Worm (Caenorhabditis elegans) whole organism, L4 larva: ENCODE measurements around the gene Y54E2A.9.

Experiments
- F49E8.2 ChIP-seq: sonication (generic microtip); optimal IDR thresholded peaks from 2 replicates; lab custom pipeline; 2016; ENCODE audit warnings: missing compliant biosample characterization, mild to moderate bottlenecking, missing genetic modification characterization, borderline replicate concordance
- Y105C5A.15 ChIP-seq: fragments of 200-800 bp; sonication (Bioruptor generic); IDR thresholded peaks from 2 replicates; pipeline ENCODE4 v1.3.6; 2022; ENCODE audit warnings: missing genetic modification characterization, missing compliant biosample characterization
- Y48G9A.11 ChIP-seq: fragments of 200-800 bp; sonication (Bioruptor generic); IDR thresholded peaks from 2 replicates; pipeline ENCODE4 v1.3.6; 2022; ENCODE audit warnings: missing genetic modification reagents, missing genetic modification characterization, missing compliant biosample characterization
- attf-4 ChIP-seq: sonication (generic microtip); optimal IDR thresholded peaks from 3 replicates; lab custom pipeline; 2017; ENCODE audit warnings: missing biosample characterization, missing genetic modification characterization
- ceh-32 ChIP-seq: sonication (generic microtip); optimal IDR thresholded peaks from 2 replicates; lab custom pipeline; 2016; ENCODE audit warnings: mild to moderate bottlenecking, missing genetic modification characterization, missing compliant biosample characterization; ENCODE audit not compliant: poor library complexity
- ceh-82 ChIP-seq: sonication (generic microtip); optimal IDR thresholded peaks from 2 replicates; lab custom pipeline; 2017; ENCODE audit warnings: missing biosample characterization, missing genetic modification characterization
- ctbp-1 ChIP-seq: fragments of 200-800 bp; sonication (Bioruptor generic); IDR thresholded peaks from 2 replicates; pipeline ENCODE4 v1.3.6; 2022; ENCODE audit warnings: missing genetic modification reagents, missing genetic modification characterization, missing compliant biosample characterization
- daf-16 ChIP-seq, 3 experiments: sonication (generic microtip); optimal IDR thresholded peaks; 2 replicates each; lab custom pipeline; 2016 to 2017; ENCODE audit warnings: missing genetic modification characterization in 3 of 3, missing genetic modification reagents in 3 of 3, mild to moderate bottlenecking in 2 of 3, missing compliant biosample characterization in 2 of 3, missing biosample characterization in 1 of 3, moderate library complexity in 1 of 3
- dmd-8 ChIP-seq: fragments of 200-800 bp; sonication (Bioruptor generic); IDR thresholded peaks from 2 replicates; pipeline ENCODE4 v1.3.6; 2022; ENCODE audit warnings: missing genetic modification characterization, missing compliant biosample characterization
- fkh-10 ChIP-seq: fragments of 150-350 bp; optimal IDR thresholded peaks from 2 replicates; lab custom pipeline; 2014; ENCODE audit warnings: missing biosample characterization, missing genetic modification reagents, missing genetic modification characterization
- gei-8 ChIP-seq: fragments of 200-800 bp; sonication (Bioruptor generic); optimal IDR thresholded peaks from 2 replicates; lab custom pipeline; 2018; ENCODE audit warnings: mild to moderate bottlenecking, missing genetic modification characterization, missing compliant biosample characterization
- hlh-11 ChIP-seq: fragments of 200-800 bp; sonication (Bioruptor generic); optimal IDR thresholded peaks from 2 replicates; lab custom pipeline; 2018; ENCODE audit warnings: mild to moderate bottlenecking, missing genetic modification characterization, missing compliant biosample characterization
- hmg-1.1 ChIP-seq: fragments of 200-800 bp; sonication (Bioruptor generic); IDR thresholded peaks from 2 replicates; pipeline ENCODE4 v1.3.6; 2022; ENCODE audit warnings: missing genetic modification reagents, missing genetic modification characterization, missing compliant biosample characterization
- jun-1 ChIP-seq: fragments of 150-350 bp; optimal IDR thresholded peaks from 2 replicates; lab custom pipeline; 2014; ENCODE audit warnings: missing biosample characterization, missing genetic modification reagents, missing genetic modification characterization
- lim-7 ChIP-seq: fragments of 200-800 bp; sonication (Bioruptor generic); IDR thresholded peaks from 2 replicates; pipeline ENCODE4 v1.3.6; 2022; ENCODE audit warnings: missing genetic modification characterization, missing compliant biosample characterization
- lin-15B ChIP-seq: fragments of 150-350 bp; sonication (generic microtip); optimal IDR thresholded peaks from 3 replicates; lab custom pipeline; 2014; ENCODE audit warnings: missing biosample characterization, missing genetic modification characterization
- lin-29 ChIP-seq: fragments of 200-800 bp; sonication (Bioruptor generic); IDR thresholded peaks from 2 replicates; pipeline ENCODE4 v1.3.6; 2022; ENCODE audit warnings: missing genetic modification reagents, missing genetic modification characterization, missing compliant biosample characterization
- lin-38 ChIP-seq: fragments of 200-800 bp; sonication (Bioruptor generic); IDR thresholded peaks from 2 replicates; pipeline ENCODE4 v1.3.6; 2022; ENCODE audit warnings: missing genetic modification reagents, missing genetic modification characterization, missing compliant biosample characterization
- lir-3 ChIP-seq: sonication (generic microtip); optimal IDR thresholded peaks from 2 replicates; lab custom pipeline; 2016; ENCODE audit warnings: mild to moderate bottlenecking, missing genetic modification characterization, missing compliant biosample characterization
- mes-2 ChIP-seq: sonication (generic microtip); optimal IDR thresholded peaks from 2 replicates; lab custom pipeline; 2016; ENCODE audit warnings: missing genotype, mild to moderate bottlenecking, missing genetic modification characterization, missing compliant biosample characterization; ENCODE audit not compliant: poor library complexity, severe bottlenecking
- nhr-102 ChIP-seq: sonication (generic microtip); optimal IDR thresholded peaks from 2 replicates; lab custom pipeline; 2016; ENCODE audit warnings: mild to moderate bottlenecking, missing genetic modification characterization, moderate library complexity, missing compliant biosample characterization
- nhr-111 ChIP-seq: fragments of 200-800 bp; sonication (Bioruptor generic); optimal IDR thresholded peaks from 2 replicates; lab custom pipeline; 2018; ENCODE audit warnings: mild to moderate bottlenecking, missing genetic modification characterization, missing compliant biosample characterization
- nhr-41 ChIP-seq: fragments of 200-800 bp; sonication (Bioruptor generic); IDR thresholded peaks from 2 replicates; pipeline ENCODE4 v1.3.6; 2022; ENCODE audit warnings: missing genetic modification reagents, missing genetic modification characterization, missing compliant biosample characterization
- sdz-12 ChIP-seq: fragments of 200-800 bp; sonication (Bioruptor generic); optimal IDR thresholded peaks from 2 replicates; lab custom pipeline; 2018; ENCODE audit warnings: mild to moderate bottlenecking, missing genetic modification characterization, missing compliant biosample characterization
- set-16 ChIP-seq: fragments of 200-800 bp; sonication (Bioruptor generic); IDR thresholded peaks from 2 replicates; pipeline ENCODE4 v1.3.6; 2022; ENCODE audit warnings: missing genetic modification reagents, missing genetic modification characterization, missing compliant biosample characterization
- skn-1 ChIP-seq: fragments of 150-350 bp; optimal IDR thresholded peaks from 2 replicates; lab custom pipeline; 2014; ENCODE audit warnings: missing biosample characterization, missing genetic modification characterization
- snpc-1.2 ChIP-seq: fragments of 200-800 bp; sonication (Bioruptor generic); IDR thresholded peaks from 2 replicates; pipeline ENCODE4 v1.3.6; 2022; ENCODE audit warnings: missing genetic modification reagents, missing genetic modification characterization, missing compliant biosample characterization
- snpc-4 ChIP-seq: fragments of 150-350 bp; optimal IDR thresholded peaks from 2 replicates; lab custom pipeline; 2014; ENCODE audit warnings: missing biosample characterization, missing genetic modification characterization
- spr-3 ChIP-seq: fragments of 200-800 bp; sonication (Bioruptor generic); optimal IDR thresholded peaks from 2 replicates; lab custom pipeline; 2018; ENCODE audit warnings: mild to moderate bottlenecking, missing genetic modification characterization, missing compliant biosample characterization
- unc-62 ChIP-seq, 3 experiments: fragments of 150-350 bp in 1 of 3; sonication (generic microtip); optimal IDR thresholded peaks in 2 of 3; peaks in 1 of 3; 1 replicate in 1 of 3; 2 replicates in 2 of 3; lab custom pipeline; 2014 to 2017; ENCODE audit warnings: missing biosample characterization in 3 of 3, missing genetic modification characterization in 3 of 3, missing genetic modification reagents in 3 of 3, missing genotype in 1 of 3
- zip-2 ChIP-seq: fragments of 150-350 bp; optimal IDR thresholded peaks from 2 replicates; lab custom pipeline; 2014; ENCODE audit warnings: missing biosample characterization, missing genetic modification characterization

The Y54E2A.9 gene

ce11 chrII:14778092-14778491, 7.7 kb downstream of the Y54E2A.9 start, which contains the start of gene Y54E2A.8:
Y54E2A.8 (plus strand) TSS chrII:14778345.
- TF ChIP-seq F49E8.2 (tag; lab: Kevin White, UChicago), result peak; percentile 12
- no peak for TF ChIP-seq jun-1 (tag; lab: Kevin White, UChicago)
- no peak for TF ChIP-seq nhr-111 (GFP tag; lab: Kevin White, UChicago)
- TF ChIP-seq lin-38 (GFP tag; lab: Robert Waterston, UW), result 0 out of 2 replicates have a peak, but pooled peaks have one; percentile 12
- no peak for TF ChIP-seq ctbp-1

ce11 chrII:14772956-14773788, 12.6 kb downstream of the Y54E2A.9 start, which contains the start of gene Y54E2A.7:
Y54E2A.7 (minus strand) TSS chrII:14773006.
- TF ChIP-seq lin-29 (GFP tag; lab: Robert Waterston, UW) (no peak), hlh-11 (no peak), ceh-82 (tag; lab: Kevin White, UChicago) (no peak), nhr-102 (tag; lab: Kevin White, UChicago) (no peak), skn-1 (no peak), snpc-1.2 (GFP tag; lab: Robert Waterston, UW) (no peak), unc-62 (GFP tag; optimal IDR thresholded peaks at IDR 0.05 in 1 of 2; lab: Kevin White, UChicago) (no peak), unc-62 (tag; optimal IDR thresholded peaks at IDR 0.05; lab: Kevin White, UChicago) (no peak), zip-2 (tag; lab: Kevin White, UChicago) (no peak), ceh-32 (tag; lab: Kevin White, UChicago) (no peak), attf-4 (no peak), Y48G9A.11 (GFP tag; lab: Robert Waterston, UW) (no peak), mes-2 (tag; lab: Kevin White, UChicago) (no peak), Y105C5A.15 (no peak), spr-3 (GFP tag; lab: Kevin White, UChicago) (no peak), fkh-10 (no peak), hmg-1.1 (GFP tag; lab: Robert Waterston, UW) (no peak), lim-7 (GFP tag; lab: Robert Waterston, UW) (no peak), sdz-12 (GFP tag; lab: Kevin White, UChicago) (no peak)

ce11 chrII:14772113-14772512, 13.7 kb downstream of the Y54E2A.9 start:
- peak; percentile 69 for TF ChIP-seq set-16 (GFP tag; lab: Robert Waterston, UW)
- TF ChIP-seq snpc-4 (tag; lab: Kevin White, UChicago), result no peak

ce11 chrII:14771096-14771495, 14.7 kb downstream of the Y54E2A.9 start:
- TF ChIP-seq lir-3 (no peak), unc-62 (GFP tag; optimal IDR thresholded peaks at IDR 0.05 in 1 of 2; lab: Kevin White, UChicago) (peak in 1 of 2 experiments; percentile 79), unc-62 (tag; optimal IDR thresholded peaks at IDR 0.05; lab: Kevin White, UChicago) (no peak), nhr-41 (GFP tag; lab: Robert Waterston, UW) (no peak), dmd-8 (GFP tag; lab: Robert Waterston, UW) (no peak), gei-8 (GFP tag; lab: Kevin White, UChicago) (no peak), lin-15B (tag; lab: Kevin White, UChicago) (no peak), set-16 (GFP tag; lab: Robert Waterston, UW) (peak; percentile 72), zip-2 (tag; lab: Kevin White, UChicago) (no peak), fkh-10 (no peak), daf-16 (GFP tag; optimal IDR thresholded peaks at IDR 0.05; lab: Kevin White, UChicago) (no peak), daf-16 (tag; optimal IDR thresholded peaks at IDR 0.05; lab: Kevin White, UChicago) (no peak), lin-38 (GFP tag; lab: Robert Waterston, UW) (no peak)
- TF ChIP-seq, all 104 proteins: peak for 2
